Fruit fly (Drosophila melanogaster) whole organism, embryonic: ENCODE measurements around the gene CG3566.
A peak's percentile ranks its signal among the peaks of the same experiment; 100 is the strongest.

ENCODE experiments used
- Antp ChIP-seq: fragments of 200-800 bp; sonication (Bioruptor generic); optimal IDR thresholded peaks from 3 replicates; lab custom pipeline; 2016; ENCODE audit warnings: missing biosample characterization, missing genetic modification characterization
- Asciz ChIP-seq: fragments of 200-800 bp; sonication (Bioruptor generic); optimal IDR thresholded peaks from 2 replicates; lab custom pipeline; 2017; ENCODE audit warnings: missing biosample characterization, mild to moderate bottlenecking, missing genetic modification characterization, missing genetic modification reagents
- CG10274 ChIP-seq: fragments of 200-800 bp; sonication (Bioruptor generic); optimal IDR thresholded peaks from 3 replicates; lab custom pipeline; 2017; ENCODE audit warnings: missing biosample characterization, mild to moderate bottlenecking, missing genetic modification characterization
- CG11093 ChIP-seq: fragments of 200-800 bp; sonication (Bioruptor generic); IDR thresholded peaks from 3 replicates; pipeline ENCODE4 v1.3.6; 2022; ENCODE audit warnings: missing biosample characterization, missing genetic modification characterization
- CG12071 ChIP-seq: fragments of 200-800 bp; sonication (Bioruptor generic); optimal IDR thresholded peaks from 3 replicates; lab custom pipeline; 2018; ENCODE audit warnings: missing biosample characterization, mild to moderate bottlenecking, missing genetic modification characterization
- CG12744 ChIP-seq: fragments of 200-800 bp; sonication (Bioruptor generic); optimal IDR thresholded peaks from 2 replicates; lab custom pipeline; 2016; ENCODE audit warnings: missing biosample characterization, missing genetic modification characterization
- CG12942 ChIP-seq: fragments of 200-800 bp; sonication (Bioruptor generic); optimal IDR thresholded peaks from 3 replicates; lab custom pipeline; 2016; ENCODE audit warnings: missing biosample characterization, missing genetic modification characterization
- CG13296 ChIP-seq: fragments of 200-800 bp; sonication (Bioruptor generic); optimal IDR thresholded peaks from 3 replicates; lab custom pipeline; 2018; ENCODE audit warnings: missing biosample characterization, mild to moderate bottlenecking, missing genetic modification characterization
- CG13424 ChIP-seq: fragments of 200-800 bp; sonication (Bioruptor generic); optimal IDR thresholded peaks from 2 replicates; lab custom pipeline; 2019; ENCODE audit warnings: missing biosample characterization, mild to moderate bottlenecking, missing genetic modification characterization, moderate library complexity
- CG14965 ChIP-seq: fragments of 200-800 bp; sonication (Bioruptor generic); optimal IDR thresholded peaks from 2 replicates; lab custom pipeline; 2016; ENCODE audit warnings: missing biosample characterization, missing genetic modification characterization, borderline replicate concordance
- CG15696 ChIP-seq: fragments of 200-800 bp; sonication (Bioruptor generic); optimal IDR thresholded peaks from 2 replicates; lab custom pipeline; 2019; ENCODE audit warnings: missing biosample characterization, mild to moderate bottlenecking, missing genetic modification characterization, moderate library complexity
- CG17568 ChIP-seq: fragments of 200-800 bp; sonication (Bioruptor generic); optimal IDR thresholded peaks from 2 replicates; lab custom pipeline; 2018; ENCODE audit warnings: missing biosample characterization, mild to moderate bottlenecking, missing genetic modification characterization, moderate library complexity
- CG3847 ChIP-seq: fragments of 200-800 bp; sonication (Bioruptor generic); IDR thresholded peaks from 2 replicates; pipeline ENCODE4 v1.3.6; 2022; ENCODE audit warnings: missing biosample characterization, missing genetic modification characterization
- CG42726 ChIP-seq: fragments of 200-800 bp; sonication (Bioruptor generic); IDR thresholded peaks from 2 replicates; pipeline ENCODE4 v1.3.6; 2022; ENCODE audit warnings: missing biosample characterization, missing genetic modification characterization; ENCODE audit not compliant: partially characterized antibody
- CG5245 ChIP-seq: fragments of 200-800 bp; sonication (Bioruptor generic); optimal IDR thresholded peaks from 3 replicates; lab custom pipeline; 2016; ENCODE audit warnings: missing biosample characterization, missing genetic modification characterization
- CG6683 ChIP-seq: fragments of 200-800 bp; sonication (Bioruptor generic); optimal IDR thresholded peaks from 2 replicates; lab custom pipeline; 2017; ENCODE audit warnings: missing biosample characterization, mild to moderate bottlenecking, missing genetic modification characterization, missing genetic modification reagents
- CG7556 ChIP-seq: fragments of 200-800 bp; sonication (Bioruptor generic); optimal IDR thresholded peaks from 2 replicates; lab custom pipeline; 2017; ENCODE audit warnings: missing biosample characterization, mild to moderate bottlenecking, missing genetic modification characterization
- CG7963 ChIP-seq: fragments of 200-800 bp; sonication (Bioruptor generic); IDR thresholded peaks from 3 replicates; pipeline ENCODE4 v1.3.6; 2022; ENCODE audit warnings: missing biosample characterization, missing genetic modification characterization; ENCODE audit not compliant: partially characterized antibody
- CG8290 ChIP-seq, 3 experiments: fragments of 200-800 bp; sonication (Bioruptor generic); optimal IDR thresholded peaks; 2 replicates each; lab custom pipeline; 2016 to 2019; ENCODE audit warnings: missing biosample characterization in 3 of 3, missing genetic modification characterization in 3 of 3, mild to moderate bottlenecking in 2 of 3, moderate library complexity in 1 of 3
- CkIIα-i1 ChIP-seq: fragments of 200-800 bp; sonication (Bioruptor generic); IDR thresholded peaks from 2 replicates; pipeline ENCODE4 v1.3.6; 2022; ENCODE audit warnings: missing biosample characterization, missing genetic modification characterization
- D19A ChIP-seq: fragments of 200-800 bp; optimal IDR thresholded peaks from 3 replicates; lab custom pipeline; 2019; ENCODE audit warnings: missing biosample characterization, mild to moderate bottlenecking, missing genetic modification characterization, moderate library complexity
- Dll ChIP-seq: fragments of 200-800 bp; sonication (Bioruptor generic); IDR thresholded peaks from 4 replicates; pipeline ENCODE4 v1.3.6; 2022; ENCODE audit warnings: missing biosample characterization, missing genetic modification characterization; ENCODE audit not compliant: partially characterized antibody
- Hmr ChIP-seq: fragments of 200-800 bp; sonication (Bioruptor generic); optimal IDR thresholded peaks from 3 replicates; lab custom pipeline; 2017; ENCODE audit warnings: mild to moderate bottlenecking, missing biosample characterization, missing genetic modification reagents, missing genetic modification characterization
- Hmx ChIP-seq: fragments of 200-800 bp; sonication (Bioruptor generic); optimal IDR thresholded peaks from 2 replicates; lab custom pipeline; 2016; ENCODE audit warnings: missing biosample characterization, missing genetic modification characterization
- Hr39 ChIP-seq: fragments of >200 bp; optimal IDR thresholded peaks from 2 replicates; lab custom pipeline; 2017
- MBD-R2 ChIP-seq: fragments of 200-800 bp; sonication (Bioruptor generic); IDR thresholded peaks from 2 replicates; pipeline ENCODE4 v1.3.6; 2022; ENCODE audit warnings: missing biosample characterization, missing genetic modification characterization
- Side ChIP-seq: fragments of 200-800 bp; sonication (Bioruptor generic); optimal IDR thresholded peaks from 2 replicates; lab custom pipeline; 2016; ENCODE audit warnings: missing biosample characterization, missing genetic modification characterization
- Tbp ChIP-seq: fragments of >200 bp; optimal IDR thresholded peaks from 2 replicates; lab custom pipeline; 2018; ENCODE audit warnings: missing biosample characterization, missing genetic modification characterization
- Usf ChIP-seq: fragments of 200-800 bp; sonication (Bioruptor generic); optimal IDR thresholded peaks from 2 replicates; lab custom pipeline; 2017; ENCODE audit warnings: missing genotype, missing biosample characterization, missing genetic modification characterization
- bsh ChIP-seq, 2 experiments: fragments of 200-800 bp; sonication (Bioruptor generic); optimal IDR thresholded peaks; 2 replicates each; lab custom pipeline; 2017 to 2018; ENCODE audit warnings: mild to moderate bottlenecking in 2 of 2, missing biosample characterization in 2 of 2, missing genetic modification characterization in 2 of 2, moderate library complexity in 1 of 2
- cg ChIP-seq: fragments of 200-800 bp; sonication (Bioruptor generic); optimal IDR thresholded peaks from 3 replicates; lab custom pipeline; 2019; ENCODE audit warnings: missing biosample characterization, mild to moderate bottlenecking, missing genetic modification characterization, moderate library complexity
- crp ChIP-seq, 2 experiments: fragments of 200-800 bp; sonication (Bioruptor generic); optimal IDR thresholded peaks; 2 replicates in 1 of 2; 3 replicates in 1 of 2; lab custom pipeline; 2017; ENCODE audit warnings: missing biosample characterization in 2 of 2, missing genetic modification characterization in 2 of 2, mild to moderate bottlenecking in 1 of 2, moderate library complexity in 1 of 2
- disco-r ChIP-seq: fragments of 200-800 bp; sonication (Bioruptor generic); optimal IDR thresholded peaks from 2 replicates; lab custom pipeline; 2016; ENCODE audit warnings: missing biosample characterization, missing genetic modification characterization
- eyg ChIP-seq: fragments of 200-800 bp; sonication (Bioruptor generic); optimal IDR thresholded peaks from 3 replicates; lab custom pipeline; 2016; ENCODE audit warnings: missing biosample characterization, missing genetic modification characterization
- gem ChIP-seq: fragments of 200-800 bp; sonication (Bioruptor generic); optimal IDR thresholded peaks from 2 replicates; lab custom pipeline; 2019; ENCODE audit warnings: missing biosample characterization, mild to moderate bottlenecking, missing genetic modification characterization, moderate library complexity
- ham ChIP-seq: fragments of 200-800 bp; sonication (Bioruptor generic); IDR thresholded peaks from 2 replicates; pipeline ENCODE4 v1.3.6; 2022; ENCODE audit warnings: missing biosample characterization, missing genetic modification characterization
- lola ChIP-seq, 3 experiments: fragments of >200 bp in 2 of 3; fragments of 200-800 bp in 1 of 3; sonication (Bioruptor generic) in 1 of 3; optimal IDR thresholded peaks; 2 replicates each; lab custom pipeline; 2017 to 2019; ENCODE audit warnings: missing biosample characterization in 3 of 3, missing genetic modification characterization in 3 of 3, mild to moderate bottlenecking in 1 of 3, moderate library complexity in 1 of 3
- mam ChIP-seq: fragments of 200-800 bp; sonication (Bioruptor generic); optimal IDR thresholded peaks from 3 replicates; lab custom pipeline; 2016; ENCODE audit warnings: missing biosample characterization, missing genetic modification characterization
- otp ChIP-seq: fragments of 200-800 bp; sonication (Bioruptor generic); IDR thresholded peaks from 3 replicates; pipeline ENCODE4, ENCODE4 v1.3.6; 2022; ENCODE audit warnings: missing biosample characterization, missing genetic modification characterization
- pros ChIP-seq: fragments of 200-800 bp; sonication (Bioruptor generic); optimal IDR thresholded peaks from 3 replicates; lab custom pipeline; 2019; ENCODE audit warnings: missing biosample characterization, mild to moderate bottlenecking, missing genetic modification characterization, moderate library complexity
- repo ChIP-seq: fragments of 200-800 bp; sonication (Bioruptor generic); optimal IDR thresholded peaks from 2 replicates; lab custom pipeline; 2016; ENCODE audit warnings: missing biosample characterization, missing genetic modification characterization
- shn ChIP-seq: fragments of 200-800 bp; sonication (Bioruptor generic); optimal IDR thresholded peaks from 3 replicates; lab custom pipeline; 2016; ENCODE audit warnings: missing biosample characterization, missing genetic modification characterization
- slou ChIP-seq: fragments of 200-800 bp; sonication (Bioruptor generic); optimal IDR thresholded peaks from 3 replicates; lab custom pipeline; 2016; ENCODE audit warnings: missing biosample characterization, missing genetic modification characterization
- sob ChIP-seq: fragments of 200-800 bp; sonication (Bioruptor generic); IDR thresholded peaks from 2 replicates; pipeline ENCODE4 v1.3.6; 2022; ENCODE audit warnings: missing biosample characterization, missing genetic modification characterization
- tio ChIP-seq: fragments of 200-800 bp; sonication (Bioruptor generic); optimal IDR thresholded peaks from 2 replicates; lab custom pipeline; 2017; ENCODE audit warnings: missing biosample characterization, missing genetic modification characterization, inconsistent platforms
- tna ChIP-seq: fragments of 200-800 bp; sonication (Bioruptor generic); IDR thresholded peaks from 2 replicates; pipeline ENCODE4 v1.3.6; 2022; ENCODE audit warnings: missing biosample characterization, missing genetic modification characterization; ENCODE audit not compliant: partially characterized antibody
- twi ChIP-seq: fragments of 200-800 bp; optimal IDR thresholded peaks from 2 replicates; lab custom pipeline; 2019; ENCODE audit warnings: missing biosample characterization, mild to moderate bottlenecking, missing genetic modification characterization, moderate library complexity
- zen2 ChIP-seq: fragments of 200-800 bp; sonication (Bioruptor generic); IDR thresholded peaks from 3 replicates; pipeline ENCODE4 v1.3.6; 2022; ENCODE audit warnings: missing biosample characterization, missing genetic modification characterization; ENCODE audit not compliant: partially characterized antibody
- zfh2 ChIP-seq: fragments of 200-800 bp; sonication (Bioruptor generic); optimal IDR thresholded peaks from 2 replicates; lab custom pipeline; 2016; ENCODE audit warnings: missing biosample characterization, missing genetic modification characterization

CG3566 gene

DNA sequence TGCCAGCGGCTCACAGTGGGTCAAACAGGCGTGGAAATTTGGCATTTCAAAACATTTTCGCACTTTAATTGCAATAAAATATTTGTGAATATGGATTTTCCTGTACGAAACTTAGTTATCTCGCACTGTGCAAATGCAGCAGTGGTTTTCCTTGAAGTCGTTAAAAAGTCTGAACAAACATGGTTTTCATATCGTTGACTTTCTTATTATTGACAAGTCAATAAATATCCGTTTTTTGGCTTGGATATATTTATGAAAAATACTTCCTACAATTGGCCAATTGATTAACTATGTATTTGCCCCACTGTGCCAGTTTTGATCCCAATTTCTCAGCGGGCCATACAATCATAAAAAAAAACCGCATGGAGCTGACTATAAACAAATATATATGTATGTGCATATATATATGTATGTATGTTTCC, 11.1 kb downstream of the CG3566 start (continued):
- peak; percentile 94 for TF ChIP-seq CG5245 (GFP tag; lab: Kevin White, UChicago)
- TF ChIP-seq crp (GFP tag; optimal IDR thresholded peaks at IDR 0.05; lab: Kevin White, UChicago), result peak in 1 of 2 experiments; percentile 67
- TF ChIP-seq tio (GFP tag; lab: Kevin White, UChicago), result peak; percentile 98
- no peak for TF ChIP-seq Hr39 (lab: Kevin White, UChicago)
- peak; percentile 84 for TF ChIP-seq CG12744 (GFP tag; lab: Kevin White, UChicago)
- TF ChIP-seq Hmx (GFP tag; lab: Kevin White, UChicago), result peak; percentile 69
- TF ChIP-seq twi, result peak; percentile 88
- TF ChIP-seq zfh2 (GFP tag; lab: Kevin White, UChicago), result peak; percentile 89
- TF ChIP-seq Dll (GFP tag; lab: Robert Waterston, UW), result no peak
- peak; percentile 96 for TF ChIP-seq Antp (GFP tag; lab: Kevin White, UChicago)
- peak; percentile 86 for TF ChIP-seq eyg (GFP tag; lab: Kevin White, UChicago)
- peak; percentile 87 for TF ChIP-seq CG10274
- peak; percentile 87 for TF ChIP-seq CG6683 (GFP tag; lab: Kevin White, UChicago)
- TF ChIP-seq cg (GFP tag; lab: Kevin White, UChicago), result no peak
- TF ChIP-seq gem (tag; lab: Kevin White, UChicago), result peak; percentile 98
- peak; percentile 95 for TF ChIP-seq CG12942 (GFP tag; lab: Kevin White, UChicago)
- peak; percentile 50; the same call in 1 of the 2 replicates for TF ChIP-seq ham (GFP tag; lab: Robert Waterston, UW)
- TF ChIP-seq CG13296 (GFP tag; lab: Kevin White, UChicago), result peak; percentile 95
- TF ChIP-seq sob (GFP tag; lab: Robert Waterston, UW), result peak; percentile 88
- TF ChIP-seq repo, result peak; percentile 94
- TF ChIP-seq CG42726 (GFP tag; lab: Robert Waterston, UW), result no peak
- peak; percentile 68 for TF ChIP-seq MBD-R2
- TF ChIP-seq Asciz (GFP tag; lab: Kevin White, UChicago), result peak; percentile 97
- TF ChIP-seq CG11093 (GFP tag; lab: Robert Waterston, UW), result peak; percentile 91
- no peak for TF ChIP-seq tna (GFP tag; lab: Robert Waterston, UW)
- peak; percentile 97 for TF ChIP-seq CG13424 (tag; lab: Kevin White, UChicago)
- TF ChIP-seq CG7963, result no peak
- TF ChIP-seq Tbp (GFP tag; lab: Kevin White, UChicago), result no peak
- peak; percentile 85 for TF ChIP-seq slou (GFP tag; lab: Kevin White, UChicago)
- peak; percentile 97 for TF ChIP-seq CG7556
- TF ChIP-seq D19A, result peak; percentile 93
- peak; percentile 69 for TF ChIP-seq CG14965 (GFP tag; lab: Kevin White, UChicago)
- TF ChIP-seq CG15696 (tag; lab: Kevin White, UChicago), result peak; percentile 81
- TF ChIP-seq pros (GFP tag; lab: Kevin White, UChicago), result no peak
- peak; percentile 91 to 96 for TF ChIP-seq bsh (GFP tag; optimal IDR thresholded peaks at IDR 0.05; lab: Kevin White, UChicago)
- TF ChIP-seq CG8290 (GFP tag; optimal IDR thresholded peaks at IDR 0.05; lab: Kevin White, UChicago), result peak; percentile 88
- peak; percentile 49 to 84 for TF ChIP-seq CG8290 (tag; optimal IDR thresholded peaks at IDR 0.05; lab: Kevin White, UChicago)
- peak in 1 of 3 experiments; percentile 91 for TF ChIP-seq lola (GFP tag; optimal IDR thresholded peaks at IDR 0.05; lab: Kevin White, UChicago)
- peak; percentile 83 for TF ChIP-seq Usf (GFP tag; lab: Kevin White, UChicago)
- TF ChIP-seq CG3847, result peak; percentile 91
- TF ChIP-seq shn (GFP tag; lab: Kevin White, UChicago), result peak; percentile 96
- TF ChIP-seq zen2 (GFP tag; lab: Robert Waterston, UW), result no peak
- peak; percentile 96 for TF ChIP-seq Hmr (GFP tag; lab: Kevin White, UChicago)
- peak; percentile 93 for TF ChIP-seq CG12071 (GFP tag; lab: Kevin White, UChicago)
- peak; percentile 91 for TF ChIP-seq CG17568
- peak; percentile 93 for TF ChIP-seq disco-r (GFP tag; lab: Kevin White, UChicago)
- TF ChIP-seq CkIIα-i1 (GFP tag; lab: Robert Waterston, UW), result peak; percentile 70; the same call in 1 of the 2 replicates
- TF ChIP-seq otp (GFP tag; lab: Robert Waterston, UW), result peak; percentile 91
- TF ChIP-seq mam, result peak; percentile 94
- peak; percentile 93 for TF ChIP-seq Side
